Worm (Caenorhabditis elegans): ENCODE measurements around the gene T06C12.12.

DNA sequence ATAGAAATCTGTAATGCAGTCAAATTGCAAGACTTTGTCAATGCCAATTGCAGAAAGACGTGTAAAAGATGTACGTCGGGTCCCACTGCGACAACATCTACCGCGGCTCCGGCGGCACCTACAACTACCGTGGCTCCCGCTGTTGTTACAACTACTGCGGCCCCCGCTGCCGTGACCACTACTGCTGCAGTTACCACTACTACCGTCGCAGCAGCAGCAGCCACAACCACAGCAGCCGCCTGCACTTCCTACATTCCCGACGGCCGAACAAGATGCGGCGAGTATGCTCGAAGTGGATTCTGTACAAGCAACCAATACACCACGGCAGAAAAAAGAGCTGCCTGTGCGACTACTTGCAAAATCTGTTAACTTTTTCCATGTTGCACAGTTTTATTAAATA lies 22.9 kb downstream of the T06C12.12 start:
- TF ChIP-seq flt-1 (GFP tag; IDR thresholded peaks at IDR 0.05): no peak
- TF ChIP-seq ets-7 (tag; optimal IDR thresholded peaks at IDR 0.05): no peak
- TF ChIP-seq tra-4 (tag; optimal IDR thresholded peaks at IDR 0.05): no peak
- no peak for TF ChIP-seq scrt-1 (GFP tag; IDR thresholded peaks at IDR 0.05)
